Fruit fly (Drosophila melanogaster): Measurements from ENCODE around the gene Sgp.
A peak's percentile ranks its signal among the peaks of the same experiment; 100 is the strongest.

Sgp gene

DNA sequence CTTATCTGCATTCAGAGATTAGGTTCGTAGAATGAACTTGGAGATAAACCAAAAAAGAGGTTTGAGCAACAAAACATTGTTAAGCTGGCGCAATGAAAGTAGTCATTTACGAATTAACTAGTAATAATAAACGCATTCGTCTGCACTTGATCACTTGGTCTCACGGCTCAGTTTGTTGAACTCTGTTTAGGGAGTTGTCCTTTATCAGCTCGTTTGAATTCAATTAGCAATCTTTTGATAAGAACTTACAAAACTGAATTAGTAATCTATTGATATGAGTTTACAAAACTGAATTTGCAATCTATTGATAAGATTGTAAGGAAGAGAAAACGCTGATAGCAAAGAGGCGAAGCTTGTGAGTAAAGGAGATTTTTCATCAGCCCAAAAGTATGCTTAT lies 14.6 kb downstream of the Sgp start:
- TF ChIP-seq Hr96 (GFP tag; optimal IDR thresholded peaks at IDR 0.05): no peak
- no peak for TF ChIP-seq cnc (optimal IDR thresholded peaks at IDR 0.05)
- TF ChIP-seq kay (GFP tag; ENCODE audit: borderline replicate concordance): peak; percentile 70

- TF ChIP-seq toe (GFP tag; optimal IDR thresholded peaks at IDR 0.05): peak; percentile 89
- TF ChIP-seq bab1 (GFP tag; optimal IDR thresholded peaks at IDR 0.05): peak; percentile 95
- peak; percentile 89 for TF ChIP-seq CG1620 (GFP tag; optimal IDR thresholded peaks at IDR 0.05)
- TF ChIP-seq cic (GFP tag; optimal IDR thresholded peaks at IDR 0.05): peak; percentile 87
- TF ChIP-seq CG7101 (tag; optimal IDR thresholded peaks at IDR 0.05): peak; percentile 96
- TF ChIP-seq CG11617 (GFP tag; optimal IDR thresholded peaks at IDR 0.05): peak; percentile 94
- TF ChIP-seq CG12768 (GFP tag; optimal IDR thresholded peaks at IDR 0.05): peak; percentile 97
- TF ChIP-seq CG7045 (GFP tag; optimal IDR thresholded peaks at IDR 0.05): peak; percentile 88
- TF ChIP-seq CG33017 (tag; optimal IDR thresholded peaks at IDR 0.05): peak; percentile 96
- peak; percentile 96 for TF ChIP-seq CG5204 (GFP tag; optimal IDR thresholded peaks at IDR 0.05)
- TF ChIP-seq ovo (GFP tag; optimal IDR thresholded peaks at IDR 0.05): peak; percentile 84
- peak; percentile 84 for TF ChIP-seq tj (GFP tag; optimal IDR thresholded peaks at IDR 0.05)
- TF ChIP-seq Mnt (GFP tag; optimal IDR thresholded peaks at IDR 0.05): peak; percentile 92
- TF ChIP-seq kay (GFP tag; ENCODE audit: borderline replicate concordance): peak; percentile 82
- TF ChIP-seq CG14711 (tag; optimal IDR thresholded peaks at IDR 0.05): peak; percentile 86
- peak; percentile 87 for TF ChIP-seq Hr96 (GFP tag; optimal IDR thresholded peaks at IDR 0.05)
- TF ChIP-seq cnc (optimal IDR thresholded peaks at IDR 0.05): peak in 1 of 2 experiments; percentile 17
- TF ChIP-seq pad (GFP tag; optimal IDR thresholded peaks at IDR 0.05): peak; percentile 80
- peak; percentile 88 for TF ChIP-seq Clk (GFP tag; optimal IDR thresholded peaks at IDR 0.05)
- TF ChIP-seq Crg-1 (GFP tag; optimal IDR thresholded peaks at IDR 0.05): peak; percentile 93
These were observed 15.2 kb downstream of the Sgp start for dm6 chr2L:8534515-8535295.

DNA sequence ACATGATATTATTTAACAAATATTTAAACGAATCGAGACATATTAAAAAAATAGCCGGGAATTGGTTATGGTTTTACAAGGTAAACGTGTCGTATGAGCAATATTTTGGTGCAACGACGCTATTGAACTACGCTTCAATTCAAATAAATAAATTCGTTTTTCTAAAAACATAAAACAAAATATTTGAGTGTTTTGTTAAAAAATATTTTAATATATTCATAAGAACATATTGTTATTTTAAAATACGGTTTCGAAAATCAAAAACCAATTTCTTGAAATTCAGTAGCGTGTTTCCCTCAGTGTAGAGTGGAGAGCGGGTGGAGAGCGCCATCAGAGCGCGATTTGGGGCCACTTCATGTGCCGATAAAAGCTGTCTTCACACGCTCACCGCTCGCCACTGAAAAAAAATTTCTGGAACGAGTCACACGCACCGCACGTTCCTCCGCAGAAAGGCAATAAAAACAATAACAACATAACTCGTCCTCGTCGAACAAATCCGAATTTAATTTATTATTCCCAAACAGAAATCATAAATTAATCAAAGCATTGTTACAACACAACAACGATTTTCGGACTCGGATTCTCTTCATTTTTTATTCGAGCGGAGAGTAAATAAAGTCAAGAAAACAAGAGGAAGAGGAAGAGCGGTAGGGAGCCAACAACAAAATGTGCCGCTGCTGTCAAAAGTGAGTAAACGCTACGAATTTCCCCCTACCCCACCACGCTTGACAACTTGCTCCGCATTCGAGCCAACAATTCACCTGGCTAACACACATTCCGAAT lies 16.1 kb downstream of the Sgp start:
- TF ChIP-seq kay (GFP tag; ENCODE audit: borderline replicate concordance) (peak; percentile 70), toe (GFP tag; optimal IDR thresholded peaks at IDR 0.05) (peak; percentile 16), pad (GFP tag; optimal IDR thresholded peaks at IDR 0.05) (peak; percentile 71), CG7045 (GFP tag; optimal IDR thresholded peaks at IDR 0.05) (peak; percentile 89), Crg-1 (GFP tag; optimal IDR thresholded peaks at IDR 0.05) (peak; percentile 40), CG5204 (GFP tag; optimal IDR thresholded peaks at IDR 0.05) (peak; percentile 61), Mnt (GFP tag; optimal IDR thresholded peaks at IDR 0.05) (no peak), CG14711 (tag; optimal IDR thresholded peaks at IDR 0.05) (peak; percentile 81), CG11617 (GFP tag; optimal IDR thresholded peaks at IDR 0.05) (peak; percentile 94), cic (GFP tag; optimal IDR thresholded peaks at IDR 0.05) (no peak), tj (GFP tag; optimal IDR thresholded peaks at IDR 0.05) (peak; percentile 36), CG33017 (tag; optimal IDR thresholded peaks at IDR 0.05) (peak; percentile 88), CG12768 (GFP tag; optimal IDR thresholded peaks at IDR 0.05) (peak; percentile 71), Clk (GFP tag; optimal IDR thresholded peaks at IDR 0.05) (no peak), Hr96 (GFP tag; optimal IDR thresholded peaks at IDR 0.05) (peak; percentile 47), cnc (optimal IDR thresholded peaks at IDR 0.05) (no peak), ovo (GFP tag; optimal IDR thresholded peaks at IDR 0.05) (peak; percentile 59), bab1 (GFP tag; optimal IDR thresholded peaks at IDR 0.05) (peak; percentile 83), CG7101 (tag; optimal IDR thresholded peaks at IDR 0.05) (peak; percentile 87), CG1620 (GFP tag; optimal IDR thresholded peaks at IDR 0.05) (peak; percentile 49)

DNA sequence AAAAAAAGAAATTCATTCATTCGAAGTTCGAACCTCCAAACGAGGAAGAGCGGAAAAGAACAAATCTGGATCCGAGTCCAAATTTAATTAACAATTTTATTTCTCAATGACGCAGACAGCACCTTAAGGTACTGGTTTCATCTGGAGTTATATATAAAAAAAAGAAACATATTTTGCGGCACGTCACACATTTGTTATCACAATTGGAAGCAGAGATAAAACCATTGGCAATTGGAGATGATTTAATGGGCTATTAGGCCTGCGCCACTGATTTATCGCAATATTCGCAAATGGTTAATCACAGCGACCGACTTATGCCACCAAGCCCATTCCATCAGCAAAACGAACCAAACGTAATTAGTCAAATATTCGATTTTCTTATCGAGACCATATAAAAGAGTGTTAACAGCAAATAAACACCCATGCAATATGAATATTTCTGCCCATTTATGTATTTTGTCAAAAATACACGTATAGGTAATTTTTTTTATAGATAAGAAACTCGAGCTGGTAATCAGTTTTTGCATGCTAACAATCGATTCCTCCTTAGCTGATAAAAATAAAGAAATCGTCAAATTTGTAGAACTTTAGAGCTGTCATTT lies 19.1 kb downstream of the Sgp start:
- TF ChIP-seq kay (GFP tag; ENCODE audit: borderline replicate concordance) (peak; percentile 65), Hr96 (GFP tag; optimal IDR thresholded peaks at IDR 0.05) (no peak), ovo (GFP tag; optimal IDR thresholded peaks at IDR 0.05) (no peak), Clk (GFP tag; optimal IDR thresholded peaks at IDR 0.05) (no peak), bab1 (GFP tag; optimal IDR thresholded peaks at IDR 0.05) (no peak)

dm6 chr2L:8541469-8542233 lies 22.2 kb downstream of the Sgp start, which contains the start of gene Sema1a:
TSS of gene Sema1a (plus strand) at chr2L:8542147.
- TF ChIP-seq kay (GFP tag; ENCODE audit: borderline replicate concordance) (peak; percentile 47), tj (GFP tag; optimal IDR thresholded peaks at IDR 0.05) (no peak), CG33017 (tag; optimal IDR thresholded peaks at IDR 0.05) (no peak), Clk (GFP tag; optimal IDR thresholded peaks at IDR 0.05) (no peak), bab1 (GFP tag; optimal IDR thresholded peaks at IDR 0.05) (peak; percentile 68), CG7101 (tag; optimal IDR thresholded peaks at IDR 0.05) (peak; percentile 17), toe (GFP tag; optimal IDR thresholded peaks at IDR 0.05) (peak; percentile 59), CG1620 (GFP tag; optimal IDR thresholded peaks at IDR 0.05) (peak; percentile 48), CG7045 (GFP tag; optimal IDR thresholded peaks at IDR 0.05) (peak; percentile 0), CG11617 (GFP tag; optimal IDR thresholded peaks at IDR 0.05) (peak; percentile 36), ovo (GFP tag; optimal IDR thresholded peaks at IDR 0.05) (no peak), cic (GFP tag; optimal IDR thresholded peaks at IDR 0.05) (peak; percentile 16), pad (GFP tag; optimal IDR thresholded peaks at IDR 0.05) (peak; percentile 50)

Measured in whole organism, adult.